Worm (Caenorhabditis elegans): ENCODE data around the gene T20B12.5.
A peak's percentile ranks its signal among the peaks of the same experiment; 100 is the strongest.

The T20B12.5 gene

ce11 chrIII:7335220-7335619, 31.7 kb downstream of the T20B12.5 start, which contains the start of gene F56C9.10 (continued):
- TF ChIP-seq nhr-102 (tag; optimal IDR thresholded peaks at IDR 0.05) (peak; percentile 72), hmg-1.1 (GFP tag; IDR thresholded peaks at IDR 0.05) (peak; percentile 84), madf-9 (GFP tag; conservative IDR thresholded peaks at IDR 0.05) (no peak), pha-4 (GFP tag; IDR thresholded peaks at IDR 0.05) (0 out of 2 replicates have a peak, but pooled peaks have one; percentile 66), pha-4 (tag; optimal IDR thresholded peaks at IDR 0.05) (peak; percentile 71), nhr-111 (GFP tag; optimal IDR thresholded peaks at IDR 0.05) (no peak), hlh-30 (tag; optimal IDR thresholded peaks at IDR 0.05; ENCODE audit: insufficient read depth) (peak; percentile 100), ceh-62 (tag; optimal IDR thresholded peaks at IDR 0.05) (no peak), zip-2 (tag; optimal IDR thresholded peaks at IDR 0.05) (no peak), skn-1 (tag; optimal IDR thresholded peaks at IDR 0.05) (no peak), dve-1 (tag; optimal IDR thresholded peaks at IDR 0.05; ENCODE audit: insufficient read depth) (peak; percentile 90)

- TF ChIP-seq hlh-11 (tag; optimal IDR thresholded peaks at IDR 0.05) (peak; percentile 11), hlh-30 (tag; optimal IDR thresholded peaks at IDR 0.05; ENCODE audit: insufficient read depth) (peak; percentile 28), ctbp-1 (GFP tag; IDR thresholded peaks at IDR 0.05) (0 out of 2 replicates have a peak, but pooled peaks have one; percentile 34), tra-1 (GFP tag; IDR thresholded peaks at IDR 0.05) (0 out of 2 replicates have a peak, but pooled peaks have one; percentile 37), dmd-6 (GFP tag; IDR thresholded peaks at IDR 0.05) (peak; percentile 48), nhr-28 (tag; optimal IDR thresholded peaks at IDR 0.05) (peak; percentile 15), set-16 (GFP tag; IDR thresholded peaks at IDR 0.05) (0 out of 2 replicates have a peak, but pooled peaks have one; percentile 21)
These were observed 32.9 kb downstream of the T20B12.5 start for ce11 chrIII:7333906-7334531.

- TF ChIP-seq dve-1 (tag; optimal IDR thresholded peaks at IDR 0.05; ENCODE audit: insufficient read depth): no peak
- TF ChIP-seq unc-62 (GFP tag; optimal IDR thresholded peaks at IDR 0.05 in 1 of 2): peak in 1 of 2 experiments; percentile 87
- no peak for TF ChIP-seq unc-62 (tag; optimal IDR thresholded peaks at IDR 0.05)
- no peak for TF ChIP-seq ama-1 (optimal IDR thresholded peaks at IDR 0.05)
- TF ChIP-seq lin-1 (GFP tag; IDR thresholded peaks at IDR 0.05): no peak
- no peak for TF ChIP-seq tra-1 (GFP tag; IDR thresholded peaks at IDR 0.05)
- TF ChIP-seq lin-15B (tag; optimal IDR thresholded peaks at IDR 0.05): no peak
These were observed 35.2 kb downstream of the T20B12.5 start for ce11 chrIII:7331671-7332070.

DNA sequence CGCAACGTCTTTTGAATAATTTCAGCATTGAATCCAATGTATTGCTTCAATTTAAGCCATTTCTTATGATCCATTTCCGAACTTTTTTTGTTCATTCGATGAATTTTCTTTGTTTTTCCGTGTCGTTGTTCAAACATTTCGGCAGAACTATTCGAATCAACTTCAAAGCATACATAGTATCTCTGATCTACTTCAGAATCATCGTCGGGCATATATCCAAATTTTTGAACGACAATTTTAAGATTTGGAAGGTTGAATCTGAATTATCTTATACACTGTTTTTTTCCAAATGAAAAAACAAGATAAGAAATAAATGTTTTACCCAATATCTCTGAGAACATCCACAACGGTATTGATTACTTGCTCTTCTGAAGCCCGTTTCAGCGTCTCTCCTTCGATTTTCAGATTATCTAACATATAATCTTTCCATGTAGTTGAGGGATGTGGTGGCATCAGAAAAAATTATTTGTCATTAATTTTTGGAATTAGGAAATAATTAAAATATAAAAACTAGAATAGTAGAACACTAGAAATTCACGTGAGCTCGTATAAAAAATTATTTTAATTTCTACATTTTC, 37.7 kb downstream of the T20B12.5 start, which contains the start of gene lab-2:
TSS of gene lab-2 (minus strand) at position 453 of the 578 bp plus-strand sequence.
- TF ChIP-seq spr-3 (GFP tag; optimal IDR thresholded peaks at IDR 0.05) (no peak), cey-2 (tag; optimal IDR thresholded peaks at IDR 0.05; ENCODE audit: borderline replicate concordance, insufficient read depth) (no peak), hmg-1.1 (GFP tag; IDR thresholded peaks at IDR 0.05) (no peak), lin-38 (GFP tag; IDR thresholded peaks at IDR 0.05) (0 out of 2 replicates have a peak, but pooled peaks have one; percentile 20), mes-2 (tag; optimal IDR thresholded peaks at IDR 0.05; ENCODE audit: poor library complexity, severe bottlenecking) (peak; percentile 13), dpl-1 (GFP tag; optimal IDR thresholded peaks at IDR 0.05) (no peak), dmd-9 (GFP tag; IDR thresholded peaks at IDR 0.05) (no peak), hlh-30 (tag; optimal IDR thresholded peaks at IDR 0.05; ENCODE audit: insufficient read depth) (no peak), F49E8.2 (tag; optimal IDR thresholded peaks at IDR 0.05; ENCODE audit: borderline replicate concordance) (no peak), ZK337.2 (GFP tag; IDR thresholded peaks at IDR 0.05) (no peak), ztf-7 (tag; optimal IDR thresholded peaks at IDR 0.05) (no peak), attf-4 (tag; optimal IDR thresholded peaks at IDR 0.05) (no peak), daf-8 (GFP tag; IDR thresholded peaks at IDR 0.05) (no peak), T26A8.4 (GFP tag; IDR thresholded peaks at IDR 0.05) (peak; percentile 41; the same call in 1 of the 2 replicates), F44E2.7 (GFP tag; IDR thresholded peaks at IDR 0.05) (no peak), saeg-2 (GFP tag; IDR thresholded peaks at IDR 0.05) (no peak), mep-1 (tag; optimal IDR thresholded peaks at IDR 0.05) (no peak), nhr-6 (tag; optimal IDR thresholded peaks at IDR 0.05) (no peak), vab-7 (GFP tag; IDR thresholded peaks at IDR 0.05) (peak; percentile 6; the same call in 1 of the 2 replicates), hif-1 (tag; optimal IDR thresholded peaks at IDR 0.05) (peak in 1 of 2 experiments; percentile 5), dve-1 (tag; optimal IDR thresholded peaks at IDR 0.05; ENCODE audit: insufficient read depth) (peak; percentile 1), duxl-1 (tag; optimal IDR thresholded peaks at IDR 0.05; ENCODE audit: poor library complexity) (no peak), egl-43 (GFP tag; IDR thresholded peaks at IDR 0.05) (no peak), ceh-28 (tag; optimal IDR thresholded peaks at IDR 0.05) (no peak), lin-1 (GFP tag; IDR thresholded peaks at IDR 0.05) (no peak), tra-1 (GFP tag; IDR thresholded peaks at IDR 0.05) (peak; percentile 20; the same call in 1 of the 2 replicates)
